Fruit fly (Drosophila melanogaster) whole organism, embryonic: Measurements from ENCODE around the gene CG11668.

Source experiments
- BtbVII ChIP-seq: fragments of 200-800 bp; sonication (Bioruptor generic); optimal IDR thresholded peaks from 3 replicates; lab custom pipeline; 2017; ENCODE audit warnings: missing biosample characterization, mild to moderate bottlenecking, missing genetic modification characterization
- CG11093 ChIP-seq: fragments of 200-800 bp; sonication (Bioruptor generic); IDR thresholded peaks from 3 replicates; pipeline ENCODE4 v1.3.6; 2022; ENCODE audit warnings: missing biosample characterization, missing genetic modification characterization
- CG11504 ChIP-seq: fragments of 200-800 bp; sonication (Bioruptor generic); optimal IDR thresholded peaks from 3 replicates; lab custom pipeline; 2019; ENCODE audit warnings: missing biosample characterization, mild to moderate bottlenecking, missing genetic modification characterization, moderate library complexity
- CG1233 ChIP-seq: fragments of 200-800 bp; sonication (Bioruptor generic); optimal IDR thresholded peaks from 4 replicates; lab custom pipeline; 2018; ENCODE audit warnings: missing biosample characterization, mild to moderate bottlenecking, missing genetic modification characterization
- CG12942 ChIP-seq: fragments of 200-800 bp; sonication (Bioruptor generic); optimal IDR thresholded peaks from 3 replicates; lab custom pipeline; 2016; ENCODE audit warnings: missing biosample characterization, missing genetic modification characterization
- CG13287 ChIP-seq: fragments of 200-800 bp; sonication (Bioruptor generic); IDR thresholded peaks from 2 replicates; pipeline ENCODE4 v1.3.6; 2022; ENCODE audit warnings: missing biosample characterization, missing genetic modification characterization; ENCODE audit not compliant: partially characterized antibody
- CG14710 ChIP-seq: fragments of 200-800 bp; sonication (Bioruptor generic); optimal IDR thresholded peaks from 3 replicates; lab custom pipeline; 2019; ENCODE audit warnings: missing biosample characterization, mild to moderate bottlenecking, missing genetic modification characterization, moderate library complexity
- CG14965 ChIP-seq: fragments of 200-800 bp; sonication (Bioruptor generic); optimal IDR thresholded peaks from 2 replicates; lab custom pipeline; 2016; ENCODE audit warnings: missing biosample characterization, missing genetic modification characterization, borderline replicate concordance
- CG15073 ChIP-seq: fragments of 200-800 bp; sonication (Bioruptor generic); optimal IDR thresholded peaks from 2 replicates; lab custom pipeline; 2016; ENCODE audit warnings: missing biosample characterization, missing genetic modification characterization
- CG15479 ChIP-seq: fragments of 200-800 bp; sonication (Bioruptor generic); optimal IDR thresholded peaks from 3 replicates; lab custom pipeline; 2019; ENCODE audit warnings: missing biosample characterization, mild to moderate bottlenecking, missing genetic modification characterization, moderate library complexity
- CG1792 ChIP-seq: fragments of 200-800 bp; sonication (Bioruptor generic); optimal IDR thresholded peaks from 2 replicates; lab custom pipeline; 2016; ENCODE audit warnings: missing biosample characterization, missing genetic modification characterization
- CG18262 ChIP-seq: fragments of 200-800 bp; optimal IDR thresholded peaks from 3 replicates; lab custom pipeline; 2019; ENCODE audit warnings: missing biosample characterization, mild to moderate bottlenecking, missing genetic modification characterization, moderate library complexity
- CG2120 ChIP-seq: fragments of 200-800 bp; sonication (Bioruptor generic); optimal IDR thresholded peaks from 3 replicates; lab custom pipeline; 2016; ENCODE audit warnings: missing biosample characterization, missing genetic modification characterization
- CG2202 ChIP-seq: fragments of 200-800 bp; sonication (Bioruptor generic); optimal IDR thresholded peaks from 2 replicates; lab custom pipeline; 2018; ENCODE audit warnings: missing biosample characterization, mild to moderate bottlenecking, missing genetic modification characterization
- CG33557 ChIP-seq: fragments of 200-800 bp; sonication (Bioruptor generic); optimal IDR thresholded peaks from 2 replicates; lab custom pipeline; 2019; ENCODE audit warnings: missing biosample characterization, mild to moderate bottlenecking, missing genetic modification characterization, moderate library complexity
- CG34224 ChIP-seq: fragments of 200-800 bp; sonication (Bioruptor generic); IDR thresholded peaks from 3 replicates; pipeline ENCODE4 v1.3.6; 2022; ENCODE audit warnings: missing biosample characterization, missing genetic modification characterization; ENCODE audit not compliant: partially characterized antibody
- CG34422 ChIP-seq: fragments of 200-800 bp; sonication (Bioruptor generic); IDR thresholded peaks from 3 replicates; pipeline ENCODE4 v1.3.6; 2022; ENCODE audit warnings: missing biosample characterization, missing genetic modification characterization
- CG3726 ChIP-seq: fragments of 200-800 bp; sonication (Bioruptor generic); IDR thresholded peaks from 3 replicates; pipeline ENCODE4, ENCODE4 v1.3.6; 2022; ENCODE audit warnings: missing biosample characterization, missing genetic modification characterization
- CG4617 ChIP-seq: fragments of 200-800 bp; sonication (Bioruptor generic); optimal IDR thresholded peaks from 3 replicates; lab custom pipeline; 2016; ENCODE audit warnings: missing biosample characterization, missing genetic modification characterization, borderline replicate concordance
- CG8281 ChIP-seq: fragments of 200-800 bp; sonication (Bioruptor generic); optimal IDR thresholded peaks from 2 replicates; lab custom pipeline; 2018; ENCODE audit warnings: missing biosample characterization, mild to moderate bottlenecking, missing genetic modification characterization, moderate library complexity
- Dll ChIP-seq: fragments of 200-800 bp; sonication (Bioruptor generic); IDR thresholded peaks from 4 replicates; pipeline ENCODE4 v1.3.6; 2022; ENCODE audit warnings: missing biosample characterization, missing genetic modification characterization; ENCODE audit not compliant: partially characterized antibody
- Ets97D ChIP-seq: fragments of 200-800 bp; sonication (Bioruptor generic); optimal IDR thresholded peaks from 3 replicates; lab custom pipeline; 2016; ENCODE audit warnings: missing biosample characterization, missing genetic modification characterization
- HLHmδ ChIP-seq: fragments of 200-800 bp; sonication (Bioruptor generic); optimal IDR thresholded peaks from 2 replicates; lab custom pipeline; 2018; ENCODE audit warnings: missing biosample characterization, mild to moderate bottlenecking, missing genetic modification characterization, moderate library complexity
- Hr78 ChIP-seq, 2 experiments: fragments of 200-800 bp in 1 of 2; fragments of >200 bp in 1 of 2; sonication (Bioruptor generic) in 1 of 2; optimal IDR thresholded peaks; 2 replicates each; lab custom pipeline; 2017 to 2019; ENCODE audit warnings: missing biosample characterization in 2 of 2, missing genetic modification characterization in 2 of 2, mild to moderate bottlenecking in 1 of 2, moderate library complexity in 1 of 2
- NFAT ChIP-seq: fragments of 200-800 bp; sonication (Bioruptor generic); IDR thresholded peaks from 2 replicates; pipeline ENCODE4 v1.3.6; 2022; ENCODE audit warnings: missing biosample characterization, missing genetic modification characterization
- Rfx ChIP-seq: fragments of 200-800 bp; sonication (Bioruptor generic); IDR thresholded peaks from 2 replicates; pipeline ENCODE4 v1.3.6; 2022; ENCODE audit warnings: missing biosample characterization, missing genetic modification characterization
- Sox100B ChIP-seq: fragments of 200-800 bp; sonication (Bioruptor generic); optimal IDR thresholded peaks from 3 replicates; lab custom pipeline; 2018; ENCODE audit warnings: missing biosample characterization, mild to moderate bottlenecking, missing genetic modification characterization
- Spps ChIP-seq: fragments of 200-800 bp; sonication (Bioruptor generic); optimal IDR thresholded peaks from 2 replicates; lab custom pipeline; 2018; ENCODE audit warnings: missing biosample characterization, mild to moderate bottlenecking, missing genetic modification characterization
- Taf1 ChIP-seq: fragments of 200-800 bp; sonication (Bioruptor generic); IDR thresholded peaks from 2 replicates; pipeline ENCODE4 v1.3.6; 2022; ENCODE audit warnings: missing biosample characterization, missing genetic modification characterization
- Vsx1 ChIP-seq: fragments of 200-800 bp; sonication (Bioruptor generic); optimal IDR thresholded peaks from 2 replicates; lab custom pipeline; 2017; ENCODE audit warnings: missing biosample characterization, mild to moderate bottlenecking, missing genetic modification characterization, missing genetic modification reagents
- YL-1 ChIP-seq: fragments of 200-800 bp; sonication (Bioruptor generic); optimal IDR thresholded peaks from 3 replicates; lab custom pipeline; 2017; ENCODE audit warnings: missing biosample characterization, mild to moderate bottlenecking, missing genetic modification characterization
- bowl ChIP-seq: fragments of 200-800 bp; sonication (Bioruptor generic); IDR thresholded peaks from 2 replicates; pipeline ENCODE4 v1.3.6; 2022; ENCODE audit warnings: missing biosample characterization, missing genetic modification characterization
- cad ChIP-seq: fragments of >200 bp; optimal IDR thresholded peaks from 2 replicates; lab custom pipeline; 2017; ENCODE audit warnings: missing biosample characterization, missing genetic modification characterization
- chinmo ChIP-seq: fragments of 200-800 bp; sonication (Bioruptor generic); IDR thresholded peaks from 4 replicates; pipeline ENCODE4 v1.3.6; 2022; ENCODE audit warnings: missing biosample characterization, missing genetic modification characterization; ENCODE audit not compliant: partially characterized antibody
- crc ChIP-seq: fragments of 200-800 bp; sonication (Bioruptor generic); optimal IDR thresholded peaks from 2 replicates; lab custom pipeline; 2016; ENCODE audit warnings: missing biosample characterization, missing genetic modification characterization
- dm ChIP-seq: fragments of 200-800 bp; sonication (Bioruptor generic); optimal IDR thresholded peaks from 3 replicates; lab custom pipeline; 2016; ENCODE audit warnings: missing biosample characterization, missing genetic modification characterization
- dmrt11E ChIP-seq: fragments of 200-800 bp; sonication (Bioruptor generic); optimal IDR thresholded peaks from 3 replicates; lab custom pipeline; 2018; ENCODE audit warnings: missing biosample characterization, mild to moderate bottlenecking, missing genetic modification characterization, moderate library complexity
- emc ChIP-seq: fragments of 200-800 bp; sonication (Bioruptor generic); optimal IDR thresholded peaks from 2 replicates; lab custom pipeline; 2016; ENCODE audit warnings: missing biosample characterization, missing genetic modification characterization
- gfzf ChIP-seq: fragments of 200-800 bp; sonication (Bioruptor generic); optimal IDR thresholded peaks from 2 replicates; lab custom pipeline; 2016; ENCODE audit warnings: missing biosample characterization, mild to moderate bottlenecking, missing genetic modification characterization, moderate library complexity
- kah ChIP-seq: fragments of 200-800 bp; sonication (Bioruptor generic); optimal IDR thresholded peaks from 2 replicates; lab custom pipeline; 2018; ENCODE audit warnings: missing biosample characterization, mild to moderate bottlenecking, missing genetic modification characterization
- luna ChIP-seq: fragments of 200-800 bp; sonication (Bioruptor generic); optimal IDR thresholded peaks from 2 replicates; lab custom pipeline; 2016; ENCODE audit warnings: missing biosample characterization, missing genetic modification characterization
- mld ChIP-seq: fragments of 200-800 bp; sonication (Bioruptor generic); IDR thresholded peaks from 3 replicates; pipeline ENCODE4 v1.3.6; 2022; ENCODE audit warnings: missing biosample characterization, missing genetic modification characterization; ENCODE audit not compliant: partially characterized antibody
- repo ChIP-seq: fragments of 200-800 bp; sonication (Bioruptor generic); optimal IDR thresholded peaks from 2 replicates; lab custom pipeline; 2016; ENCODE audit warnings: missing biosample characterization, missing genetic modification characterization
- sd ChIP-seq: fragments of 200-800 bp; sonication (Bioruptor generic); optimal IDR thresholded peaks from 3 replicates; lab custom pipeline; 2018; ENCODE audit warnings: missing biosample characterization, mild to moderate bottlenecking, missing genetic modification characterization, moderate library complexity
- sim ChIP-seq: fragments of 200-800 bp; sonication (Bioruptor generic); IDR thresholded peaks from 2 replicates; pipeline ENCODE4 v1.3.6; 2022; ENCODE audit warnings: missing biosample characterization, missing genetic modification characterization
- ttk ChIP-seq: fragments of 200-800 bp; sonication (Bioruptor generic); IDR thresholded peaks from 2 replicates; pipeline ENCODE4 v2.1.2; 2022; ENCODE audit warnings: missing biosample characterization, missing genetic modification characterization
- vnd ChIP-seq: fragments of 200-800 bp; sonication (Bioruptor generic); IDR thresholded peaks from 3 replicates; pipeline ENCODE4 v1.3.6; 2022; ENCODE audit warnings: missing biosample characterization, missing genetic modification characterization; ENCODE audit not compliant: partially characterized antibody
- yki ChIP-seq: fragments of >200 bp; optimal IDR thresholded peaks from 3 replicates; lab custom pipeline; 2018
- zen2 ChIP-seq: fragments of 200-800 bp; sonication (Bioruptor generic); IDR thresholded peaks from 3 replicates; pipeline ENCODE4 v1.3.6; 2022; ENCODE audit warnings: missing biosample characterization, missing genetic modification characterization; ENCODE audit not compliant: partially characterized antibody

The CG11668 gene

DNA sequence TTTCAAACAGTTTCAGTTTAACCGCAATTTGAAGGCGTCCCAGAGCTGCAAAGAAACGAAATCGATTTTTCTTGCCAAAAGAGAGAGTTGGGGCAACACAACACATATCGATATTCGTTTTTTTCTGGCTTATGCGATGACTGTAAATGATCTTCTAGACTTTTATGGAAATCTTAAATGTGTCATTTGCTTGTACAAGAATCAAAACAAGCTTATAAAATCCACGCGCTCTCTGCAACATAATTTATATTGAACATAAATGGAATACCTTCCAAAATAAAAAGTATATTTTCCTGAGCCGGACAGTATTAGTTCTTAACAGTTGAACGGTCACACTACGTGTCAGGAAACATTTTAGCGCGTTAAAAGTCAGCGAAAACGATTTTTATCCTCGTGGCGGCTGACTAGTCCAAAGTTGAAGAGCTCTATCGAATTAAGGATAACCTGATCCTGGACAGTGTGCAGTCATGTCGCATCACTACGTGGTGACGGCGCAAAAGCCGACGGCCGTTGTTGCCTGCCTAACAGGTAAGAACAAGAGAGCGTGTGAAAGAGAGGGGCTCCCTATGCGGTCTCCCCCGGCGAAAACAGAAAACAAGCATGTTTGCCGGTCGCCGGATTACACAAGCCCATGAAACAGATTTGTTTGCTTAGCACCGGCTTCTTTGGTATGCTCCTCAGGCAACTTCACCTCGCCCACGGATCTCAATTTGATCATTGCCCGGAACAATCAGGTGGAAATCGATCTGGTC lies 13.9 kb downstream of the CG11668 start, which contains the start of gene pic (continued):
- TF ChIP-seq CG8281 (tag; lab: Kevin White, UChicago), result no peak
- TF ChIP-seq crc (GFP tag; lab: Kevin White, UChicago), result no peak
- TF ChIP-seq CG2202, result no peak
- peak; percentile 11 for TF ChIP-seq dmrt11E
- TF ChIP-seq vnd (GFP tag; lab: Robert Waterston, UW), result peak; percentile 70
- TF ChIP-seq luna (GFP tag; lab: Kevin White, UChicago), result no peak
- TF ChIP-seq CG14710 (tag; lab: Kevin White, UChicago), result peak; percentile 76
- TF ChIP-seq CG2120 (GFP tag; lab: Kevin White, UChicago), result peak; percentile 18
- TF ChIP-seq CG1233 (GFP tag; lab: Kevin White, UChicago), result no peak
- TF ChIP-seq kah (GFP tag; lab: Kevin White, UChicago), result no peak
- peak; percentile 90 for TF ChIP-seq gfzf
- no peak for TF ChIP-seq CG33557
- no peak for TF ChIP-seq repo (GFP tag; lab: Kevin White, UChicago)
- 0 out of 4 replicates have a peak, but pooled peaks have one; percentile 24 for TF ChIP-seq chinmo (GFP tag; lab: Robert Waterston, UW)
- no peak for TF ChIP-seq CG14965 (GFP tag; lab: Kevin White, UChicago)
- no peak for TF ChIP-seq Rfx (GFP tag; lab: Robert Waterston, UW)
- TF ChIP-seq sd (tag; lab: Kevin White, UChicago), result no peak
- TF ChIP-seq CG18262 (tag; lab: Kevin White, UChicago), result no peak
- TF ChIP-seq HLHmδ (GFP tag; lab: Kevin White, UChicago), result no peak
- peak; percentile 33; the same call in 1 of the 3 replicates for TF ChIP-seq zen2 (GFP tag; lab: Robert Waterston, UW)
- no peak; the same call in none of the 3 replicates for TF ChIP-seq CG34224 (GFP tag; lab: Robert Waterston, UW)
- TF ChIP-seq CG3726 (GFP tag; lab: Robert Waterston, UW), result no peak
- TF ChIP-seq Vsx1 (GFP tag; lab: Kevin White, UChicago), result no peak
- TF ChIP-seq CG15479, result no peak
- TF ChIP-seq NFAT (GFP tag; lab: Robert Waterston, UW), result no peak
- TF ChIP-seq CG15073 (GFP tag; lab: Kevin White, UChicago), result no peak
- no peak for TF ChIP-seq yki (lab: Kevin White, UChicago)
- 0 out of 3 replicates have a peak, but pooled peaks have one; percentile 12 for TF ChIP-seq mld (GFP tag; lab: Robert Waterston, UW)
- TF ChIP-seq dm (GFP tag; lab: Kevin White, UChicago), result peak; percentile 32
- TF ChIP-seq CG34422 (GFP tag; lab: Robert Waterston, UW), result peak; percentile 87
- no peak for TF ChIP-seq emc (GFP tag; lab: Kevin White, UChicago)
- peak; percentile 55 for TF ChIP-seq YL-1 (GFP tag; lab: Kevin White, UChicago)
- TF ChIP-seq Taf1 (GFP tag; lab: Robert Waterston, UW), result no peak
- no peak for TF ChIP-seq CG12942 (GFP tag; lab: Kevin White, UChicago)
- peak; percentile 89 for TF ChIP-seq Dll (GFP tag; lab: Robert Waterston, UW)
- TF ChIP-seq CG13287 (GFP tag; lab: Robert Waterston, UW), result peak; percentile 87
- no peak for TF ChIP-seq cad (GFP tag; lab: Kevin White, UChicago)
- peak; percentile 36 for TF ChIP-seq CG4617 (GFP tag; lab: Kevin White, UChicago)
- TF ChIP-seq CG11504 (tag; lab: Kevin White, UChicago), result no peak
- TF ChIP-seq Spps (tag; lab: Kevin White, UChicago), result no peak
- TF ChIP-seq CG11093 (GFP tag; lab: Robert Waterston, UW), result no peak
- TF ChIP-seq Hr78 (GFP tag; optimal IDR thresholded peaks at IDR 0.05; lab: Kevin White, UChicago), result no peak
- no peak for TF ChIP-seq Sox100B (GFP tag; lab: Kevin White, UChicago)
- peak; percentile 86 for TF ChIP-seq Ets97D (GFP tag; lab: Kevin White, UChicago)
- TF ChIP-seq bowl (GFP tag; lab: Robert Waterston, UW), result no peak
- TF ChIP-seq ttk (GFP tag; lab: Robert Waterston, UW), result no peak
- TF ChIP-seq BtbVII (GFP tag; lab: Kevin White, UChicago), result no peak
- no peak for TF ChIP-seq CG1792 (GFP tag; lab: Kevin White, UChicago)
- no peak for TF ChIP-seq sim
